Worm (Caenorhabditis elegans) whole organism, L1 larva: ENCODE measurements around the gene T14B4.8.

Source experiments
- aha-1 ChIP-seq: fragments of 150-350 bp; optimal IDR thresholded peaks from 2 replicates; lab custom pipeline; 2014; ENCODE audit warnings: missing biosample characterization, missing genetic modification characterization
- ama-1 ChIP-seq: fragments of 150-350 bp; optimal IDR thresholded peaks from 2 replicates; lab custom pipeline; 2014
- efl-1 ChIP-seq, 4 experiments: fragments of 150-350 bp; optimal IDR thresholded peaks in 3 of 4; peaks in 1 of 4; 1 replicate in 1 of 4; 2 replicates in 3 of 4; lab custom pipeline; 2014; ENCODE audit warnings: missing biosample characterization in 2 of 4, missing genetic modification characterization in 2 of 4, missing genetic modification reagents in 2 of 4
- egl-13 ChIP-seq: sonication (generic microtip); optimal IDR thresholded peaks from 2 replicates; lab custom pipeline; 2016; ENCODE audit warnings: missing genotype, missing genetic modification reagents, missing genetic modification characterization, missing compliant biosample characterization
- egl-27 ChIP-seq, 2 experiments: fragments of 150-350 bp in 1 of 2; sonication (generic microtip); optimal IDR thresholded peaks; 3 replicates each; lab custom pipeline; 2017 to 2018; ENCODE audit warnings: missing biosample characterization in 2 of 2, missing genetic modification characterization in 2 of 2, missing genetic modification reagents in 2 of 2
- elt-3 ChIP-seq, 6 experiments: fragments of 150-350 bp in 1 of 6; sonication (generic microtip); optimal IDR thresholded peaks; 2 replicates each; lab custom pipeline; 2017 to 2018; ENCODE audit warnings: missing biosample characterization in 6 of 6, missing genetic modification characterization in 6 of 6, inconsistent platforms in 1 of 6
- fos-1 ChIP-seq: fragments of 150-350 bp; optimal IDR thresholded peaks from 2 replicates; lab custom pipeline; 2014; ENCODE audit warnings: missing biosample characterization, missing genetic modification characterization
- isw-1 ChIP-seq: fragments of 200-800 bp; sonication (Bioruptor generic); IDR thresholded peaks from 2 replicates; pipeline ENCODE4 v1.3.6; 2022; ENCODE audit warnings: missing genetic modification characterization, missing compliant biosample characterization
- lin-15B ChIP-seq: fragments of 150-350 bp; sonication (generic microtip); optimal IDR thresholded peaks from 3 replicates; lab custom pipeline; 2014; ENCODE audit warnings: missing biosample characterization, missing genetic modification characterization
- lsy-2 ChIP-seq, 2 experiments: fragments of 150-350 bp; optimal IDR thresholded peaks; 2 replicates each; lab custom pipeline; 2014; ENCODE audit warnings: missing biosample characterization in 2 of 2, missing genetic modification characterization in 2 of 2
- nhr-237 ChIP-seq: fragments of 150-350 bp; optimal IDR thresholded peaks from 2 replicates; lab custom pipeline; 2014; ENCODE audit warnings: missing biosample characterization, missing genetic modification characterization
- snpc-4 ChIP-seq: fragments of 150-350 bp; optimal IDR thresholded peaks from 2 replicates; lab custom pipeline; 2014; ENCODE audit warnings: missing biosample characterization, missing genetic modification characterization
- unc-62 ChIP-seq: fragments of 150-350 bp; optimal IDR thresholded peaks from 2 replicates; lab custom pipeline; 2014; ENCODE audit warnings: missing biosample characterization, missing genetic modification reagents, missing genetic modification characterization

DNA sequence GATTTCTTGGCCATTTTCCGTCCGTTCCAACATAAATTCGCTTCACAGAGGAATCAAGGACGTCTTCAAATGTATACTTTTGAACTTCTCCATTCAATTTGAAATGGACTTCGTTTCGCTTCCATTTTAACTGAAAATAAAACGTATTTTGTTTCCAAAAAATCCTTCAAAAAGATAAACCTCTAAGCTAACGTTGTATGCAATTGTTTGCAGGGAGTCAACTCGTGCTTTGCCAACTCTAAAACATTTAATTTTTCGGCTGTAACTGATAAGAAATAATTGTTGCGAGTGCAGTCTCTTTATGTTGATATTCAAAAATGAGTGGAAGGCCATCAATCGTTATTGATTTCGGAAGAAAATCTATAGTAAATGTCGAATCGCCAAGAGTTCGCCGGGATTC, 38.8 kb upstream of the T14B4.8 start, which contains the start of gene F41G3.18:
- TF ChIP-seq egl-27 (tag; optimal IDR thresholded peaks at IDR 0.05; lab: Kevin White, UChicago) (no peak), lin-15B (tag; lab: Kevin White, UChicago) (no peak), ama-1 (lab: Kevin White, UChicago) (no peak), fos-1 (no peak), isw-1 (GFP tag; lab: Robert Waterston, UW) (no peak), snpc-4 (tag; lab: Kevin White, UChicago) (no peak), aha-1 (tag; lab: Kevin White, UChicago) (no peak), nhr-237 (tag; lab: Kevin White, UChicago) (no peak), egl-13 (tag; lab: Kevin White, UChicago) (no peak), elt-3 (tag; optimal IDR thresholded peaks at IDR 0.05; lab: Kevin White, UChicago) (no peak), efl-1 (optimal IDR thresholded peaks at IDR 0.05; lab: Kevin White, UChicago) (no peak), efl-1 (GFP tag; optimal IDR thresholded peaks at IDR 0.05 in 1 of 2; lab: Kevin White, UChicago) (no peak), unc-62 (GFP tag; lab: Kevin White, UChicago) (no peak), lsy-2 (tag; optimal IDR thresholded peaks at IDR 0.05; lab: Kevin White, UChicago) (no peak)
